Worm (Caenorhabditis elegans) whole organism, L1 larva: ENCODE results near the gene pmp-3.

Source experiments
- C16A3.4 ChIP-seq: fragments of 150-350 bp; optimal IDR thresholded peaks from 2 replicates; lab custom pipeline; 2014; ENCODE audit warnings: missing biosample characterization, missing genetic modification characterization
- F16B12.6 ChIP-seq: fragments of 150-350 bp; optimal IDR thresholded peaks from 2 replicates; lab custom pipeline; 2014; ENCODE audit warnings: missing biosample characterization, missing genetic modification characterization
- Y116A8C.19 ChIP-seq: sonication (generic microtip); optimal IDR thresholded peaks from 2 replicates; lab custom pipeline; 2016; ENCODE audit warnings: missing compliant biosample characterization, missing genetic modification characterization, borderline replicate concordance
- aha-1 ChIP-seq: fragments of 150-350 bp; optimal IDR thresholded peaks from 2 replicates; lab custom pipeline; 2014; ENCODE audit warnings: missing biosample characterization, missing genetic modification characterization
- ama-1 ChIP-seq: fragments of 150-350 bp; optimal IDR thresholded peaks from 2 replicates; lab custom pipeline; 2014
- blmp-1 ChIP-seq: fragments of 150-350 bp; optimal IDR thresholded peaks from 2 replicates; lab custom pipeline; 2014; ENCODE audit warnings: missing biosample characterization, missing genetic modification characterization
- ceh-90 ChIP-seq: sonication (generic microtip); optimal IDR thresholded peaks from 2 replicates; lab custom pipeline; 2016; ENCODE audit warnings: missing genetic modification characterization, missing compliant biosample characterization
- ces-1 ChIP-seq: fragments of 150-350 bp; optimal IDR thresholded peaks from 2 replicates; lab custom pipeline; 2014; ENCODE audit warnings: missing biosample characterization, missing genetic modification reagents, missing genetic modification characterization
- dpl-1 ChIP-seq, 3 experiments: fragments of 150-350 bp in 2 of 3; sonication (generic microtip) in 1 of 3; optimal IDR thresholded peaks; 2 replicates each; lab custom pipeline; 2014 to 2017; ENCODE audit warnings: missing biosample characterization in 3 of 3, missing genetic modification characterization in 3 of 3, missing genetic modification reagents in 3 of 3
- efl-1 ChIP-seq, 4 experiments: fragments of 150-350 bp; optimal IDR thresholded peaks in 3 of 4; peaks in 1 of 4; 1 replicate in 1 of 4; 2 replicates in 3 of 4; lab custom pipeline; 2014; ENCODE audit warnings: missing biosample characterization in 2 of 4, missing genetic modification characterization in 2 of 4, missing genetic modification reagents in 2 of 4
- elt-2 ChIP-seq: sonication (generic microtip); optimal IDR thresholded peaks from 2 replicates; lab custom pipeline; 2016; ENCODE audit warnings: missing genetic modification characterization, mild to moderate bottlenecking, inconsistent platforms, missing compliant biosample characterization, missing genetic modification reagents
- fkh-8 ChIP-seq: sonication (generic microtip); optimal IDR thresholded peaks from 2 replicates; lab custom pipeline; 2016; ENCODE audit warnings: mild to moderate bottlenecking, missing genetic modification characterization, missing compliant biosample characterization
- fos-1 ChIP-seq: fragments of 150-350 bp; optimal IDR thresholded peaks from 2 replicates; lab custom pipeline; 2014; ENCODE audit warnings: missing biosample characterization, missing genetic modification characterization
- hlh-17 ChIP-seq: fragments of 200-800 bp; sonication (Bioruptor generic); optimal IDR thresholded peaks from 2 replicates; lab custom pipeline; 2018; ENCODE audit warnings: missing genetic modification characterization, mild to moderate bottlenecking, missing compliant biosample characterization, moderate library complexity, borderline replicate concordance
- hlh-4 ChIP-seq: sonication (generic microtip); optimal IDR thresholded peaks from 2 replicates; lab custom pipeline; 2016; ENCODE audit warnings: mild to moderate bottlenecking, missing genetic modification characterization, missing compliant biosample characterization
- lin-14 ChIP-seq: fragments of 200-800 bp; sonication (Bioruptor generic); optimal IDR thresholded peaks from 2 replicates; lab custom pipeline; 2018; ENCODE audit warnings: mild to moderate bottlenecking, missing genetic modification characterization, moderate library complexity, missing compliant biosample characterization
- lin-35 ChIP-seq, 2 experiments: fragments of 150-350 bp; optimal IDR thresholded peaks; 2 replicates each; lab custom pipeline; 2014; ENCODE audit warnings: missing biosample characterization in 2 of 2, missing genetic modification characterization in 2 of 2, missing genetic modification reagents in 2 of 2
- lir-3 ChIP-seq: sonication (generic microtip); optimal IDR thresholded peaks from 2 replicates; lab custom pipeline; 2016; ENCODE audit warnings: mild to moderate bottlenecking, missing genetic modification characterization, moderate library complexity, missing compliant biosample characterization; ENCODE audit not compliant: poor library complexity
- lsy-2 ChIP-seq, 2 experiments: fragments of 150-350 bp; optimal IDR thresholded peaks; 2 replicates each; lab custom pipeline; 2014; ENCODE audit warnings: missing biosample characterization in 2 of 2, missing genetic modification characterization in 2 of 2
- mef-2 ChIP-seq: fragments of 150-350 bp; optimal IDR thresholded peaks from 2 replicates; lab custom pipeline; 2014; ENCODE audit warnings: missing biosample characterization, missing genetic modification characterization
- mep-1 ChIP-seq: fragments of 150-350 bp; optimal IDR thresholded peaks from 2 replicates; lab custom pipeline; 2014; ENCODE audit warnings: missing biosample characterization, missing genetic modification characterization
- nhr-11 ChIP-seq: fragments of 150-350 bp; optimal IDR thresholded peaks from 2 replicates; lab custom pipeline; 2014; ENCODE audit warnings: missing biosample characterization, missing genetic modification characterization
- nhr-12 ChIP-seq: sonication (generic microtip); optimal IDR thresholded peaks from 2 replicates; lab custom pipeline; 2017; ENCODE audit warnings: missing biosample characterization, missing genetic modification characterization
- nhr-28 ChIP-seq: fragments of 150-350 bp; optimal IDR thresholded peaks from 2 replicates; lab custom pipeline; 2014; ENCODE audit warnings: missing biosample characterization, missing genetic modification characterization
- nhr-47 ChIP-seq: sonication (generic microtip); optimal IDR thresholded peaks from 2 replicates; lab custom pipeline; 2016; ENCODE audit warnings: mild to moderate bottlenecking, missing genetic modification characterization, moderate library complexity, missing compliant biosample characterization
- nhr-84 ChIP-seq: sonication (generic microtip); optimal IDR thresholded peaks from 2 replicates; lab custom pipeline; 2017; ENCODE audit warnings: missing biosample characterization, missing genetic modification characterization
- nhr-85 ChIP-seq: sonication (generic microtip); peaks from one replicate; lab custom pipeline; 2016; ENCODE audit warnings: missing genetic modification characterization, inconsistent platforms, missing compliant biosample characterization
- pax-3 ChIP-seq: fragments of 200-800 bp; sonication (Bioruptor generic); optimal IDR thresholded peaks from 2 replicates; lab custom pipeline; 2018; ENCODE audit warnings: mild to moderate bottlenecking, missing genetic modification characterization, moderate library complexity, missing compliant biosample characterization
- pqm-1 ChIP-seq: sonication (generic microtip); optimal IDR thresholded peaks from 3 replicates; lab custom pipeline; 2017; ENCODE audit warnings: missing biosample characterization, missing genetic modification characterization
- rnt-1 ChIP-seq: sonication (generic microtip); optimal IDR thresholded peaks from 2 replicates; lab custom pipeline; 2016; ENCODE audit warnings: mild to moderate bottlenecking, missing genetic modification characterization, moderate library complexity, missing compliant biosample characterization
- skn-1 ChIP-seq: fragments of 150-350 bp; optimal IDR thresholded peaks from 2 replicates; lab custom pipeline; 2014; ENCODE audit warnings: missing biosample characterization, missing genetic modification characterization
- snu-23 ChIP-seq: sonication (generic microtip); optimal IDR thresholded peaks from 2 replicates; lab custom pipeline; 2016; ENCODE audit warnings: missing genetic modification characterization, missing compliant biosample characterization
- sptf-1 ChIP-seq: fragments of 150-350 bp; optimal IDR thresholded peaks from 2 replicates; lab custom pipeline; 2014; ENCODE audit warnings: missing biosample characterization, missing genetic modification characterization
- sup-37 ChIP-seq: fragments of 200-800 bp; sonication (Bioruptor generic); optimal IDR thresholded peaks from 2 replicates; lab custom pipeline; 2018; ENCODE audit warnings: mild to moderate bottlenecking, missing genetic modification characterization, missing compliant biosample characterization
- unc-130 ChIP-seq: fragments of 150-350 bp; optimal IDR thresholded peaks from 2 replicates; lab custom pipeline; 2017; ENCODE audit warnings: missing biosample characterization, missing genetic modification characterization, inconsistent platforms
- unc-30 ChIP-seq: sonication (generic microtip); optimal IDR thresholded peaks from 2 replicates; lab custom pipeline; 2017; ENCODE audit warnings: missing biosample characterization, missing genetic modification characterization
- unc-86 ChIP-seq: sonication (generic microtip); optimal IDR thresholded peaks from 2 replicates; lab custom pipeline; 2016; ENCODE audit warnings: missing genetic modification characterization, missing compliant biosample characterization
- vab-15 ChIP-seq: sonication (generic microtip); optimal IDR thresholded peaks from 2 replicates; lab custom pipeline; 2017; ENCODE audit warnings: missing genotype, mild to moderate bottlenecking, missing genetic modification characterization, missing compliant biosample characterization
- xbp-1 ChIP-seq: sonication (generic microtip); optimal IDR thresholded peaks from 2 replicates; lab custom pipeline; 2016; ENCODE audit warnings: missing genetic modification characterization, missing compliant biosample characterization
- zag-1 ChIP-seq: fragments of 150-350 bp; optimal IDR thresholded peaks from 2 replicates; lab custom pipeline; 2014; ENCODE audit warnings: missing biosample characterization, missing genetic modification characterization

Gene pmp-3

ce11 chrV:14597005-14597680 lies 49.4 kb upstream of the pmp-3 start, which contains the start of gene pes-9:
Gene pes-9, minus strand, starts transcription at chrV:14597034.
- TF ChIP-seq unc-30 (tag; lab: Kevin White, UChicago) (no peak), elt-2 (peak; percentile 42), hlh-4 (tag; lab: Kevin White, UChicago) (no peak), nhr-12 (tag; lab: Kevin White, UChicago) (no peak), pax-3 (tag; lab: Kevin White, UChicago) (no peak), lin-35 (GFP tag; optimal IDR thresholded peaks at IDR 0.05; lab: Kevin White, UChicago) (peak in 1 of 2 experiments; percentile 4), efl-1 (optimal IDR thresholded peaks at IDR 0.05; lab: Kevin White, UChicago) (no peak), efl-1 (GFP tag; optimal IDR thresholded peaks at IDR 0.05 in 1 of 2; lab: Kevin White, UChicago) (peak in 1 of 2 experiments; percentile 9)
- TF ChIP-seq, all 84 proteins: peak for 3

- peak; percentile 27 for TF ChIP-seq mep-1 (tag; lab: Kevin White, UChicago)
- TF ChIP-seq blmp-1 = peak; percentile 1
- no peak for TF ChIP-seq fkh-8
- peak; percentile 31 for TF ChIP-seq rnt-1 (tag; lab: Kevin White, UChicago)
- peak; percentile 81 for TF ChIP-seq lin-14 (GFP tag; lab: Kevin White, UChicago)
- TF ChIP-seq elt-2 = no peak
- TF ChIP-seq efl-1 (optimal IDR thresholded peaks at IDR 0.05; lab: Kevin White, UChicago) = peak; percentile 16 to 35
- TF ChIP-seq efl-1 (GFP tag; optimal IDR thresholded peaks at IDR 0.05 in 1 of 2; lab: Kevin White, UChicago) = peak; percentile 36 to 51
- TF ChIP-seq lsy-2 (tag; optimal IDR thresholded peaks at IDR 0.05; lab: Kevin White, UChicago) = peak in 1 of 2 experiments; percentile 57
- TF ChIP-seq xbp-1 (tag; lab: Kevin White, UChicago) = no peak
- no peak for TF ChIP-seq unc-86 (tag; lab: Kevin White, UChicago)
- peak; percentile 19 to 45 for TF ChIP-seq lin-35 (GFP tag; optimal IDR thresholded peaks at IDR 0.05; lab: Kevin White, UChicago)
- TF ChIP-seq dpl-1 (GFP tag; optimal IDR thresholded peaks at IDR 0.05; lab: Kevin White, UChicago) = peak in 1 of 3 experiments; percentile 52
- no peak for TF ChIP-seq ceh-90
- no peak for TF ChIP-seq hlh-4 (tag; lab: Kevin White, UChicago)
- TF ChIP-seq pqm-1 (tag; lab: Kevin White, UChicago) = no peak
- TF ChIP-seq C16A3.4 = peak; percentile 3
These were observed 48.8 kb upstream of the pmp-3 start, which contains the start of gene R11H6.2 for ce11 chrV:14597681-14598184. Gene R11H6.2, plus strand, starts transcription at chrV:14598006.

DNA sequence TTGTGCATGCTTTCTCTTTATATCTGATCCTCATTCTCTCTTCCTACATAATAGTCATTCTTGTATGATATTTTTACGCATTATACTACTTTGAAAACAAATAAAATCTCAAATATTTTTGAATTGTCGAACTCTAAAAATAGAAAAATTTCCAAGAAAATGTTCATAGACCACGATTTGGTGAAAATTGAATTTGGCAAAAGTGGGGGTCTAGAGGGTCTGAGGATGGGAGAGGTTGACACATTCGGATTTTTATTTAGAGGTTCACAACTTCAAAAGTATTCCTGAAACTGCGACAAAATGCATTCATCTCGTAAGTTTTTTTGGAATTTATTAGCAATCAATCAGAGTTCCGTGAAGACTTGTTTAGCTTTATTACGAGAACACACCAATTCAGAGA lies 46.6 kb upstream of the pmp-3 start, which contains the start of gene glb-22:
glb-22 (plus strand) TSS at position 301 of the 400 bp plus-strand sequence.
- TF ChIP-seq mef-2 (tag; lab: Kevin White, UChicago) (no peak), nhr-11 (no peak), nhr-85 (tag; lab: Kevin White, UChicago) (no peak), snu-23 (no peak), fos-1 (tag; lab: Kevin White, UChicago) (no peak), ama-1 (no peak), lir-3 (tag; lab: Kevin White, UChicago) (no peak), hlh-17 (GFP tag; lab: Kevin White, UChicago) (no peak), vab-15 (no peak), nhr-12 (tag; lab: Kevin White, UChicago) (no peak), skn-1 (tag; lab: Kevin White, UChicago) (no peak)

DNA sequence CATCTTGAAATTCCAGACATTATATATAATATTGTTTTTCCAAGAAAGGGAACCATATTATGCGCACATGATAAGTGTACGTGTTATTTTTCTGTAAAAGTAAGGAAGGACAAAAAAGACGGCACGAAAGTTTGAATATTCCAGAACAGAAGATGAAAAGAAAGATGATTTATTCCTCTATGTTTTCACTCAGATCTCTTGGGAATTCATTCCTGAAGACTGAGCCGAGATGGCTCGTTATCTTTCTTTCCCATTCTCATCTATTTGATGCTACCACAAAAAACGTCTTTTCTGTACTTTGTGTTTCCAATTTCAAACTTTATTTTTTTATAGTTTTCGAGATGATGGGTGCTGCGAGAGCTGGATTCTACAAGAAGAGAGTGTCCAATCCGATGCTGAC lies 42.8 kb upstream of the pmp-3 start:
- TF ChIP-seq elt-2 (no peak), lin-14 (GFP tag; lab: Kevin White, UChicago) (peak; percentile 38), nhr-28 (no peak), zag-1 (tag; lab: Kevin White, UChicago) (no peak), aha-1 (tag; lab: Kevin White, UChicago) (no peak), xbp-1 (tag; lab: Kevin White, UChicago) (no peak), unc-86 (tag; lab: Kevin White, UChicago) (no peak)

ce11 chrV:14609643-14610042 lies 36.9 kb upstream of the pmp-3 start, which contains the start of gene R11H6.4:
Gene R11H6.4, plus strand, starts transcription at chrV:14609943.
- TF ChIP-seq lsy-2 (tag; optimal IDR thresholded peaks at IDR 0.05; lab: Kevin White, UChicago) = no peak
- no peak for TF ChIP-seq ces-1 (GFP tag; lab: Kevin White, UChicago)
- TF ChIP-seq nhr-11 = no peak
- TF ChIP-seq sup-37 (GFP tag; lab: Kevin White, UChicago) = no peak
- TF ChIP-seq unc-130 (tag; lab: Kevin White, UChicago) = no peak
- TF ChIP-seq unc-86 (tag; lab: Kevin White, UChicago) = no peak
- no peak for TF ChIP-seq nhr-84 (tag; lab: Kevin White, UChicago)
- TF ChIP-seq nhr-47 = no peak
- no peak for TF ChIP-seq Y116A8C.19 (tag; lab: Kevin White, UChicago)
- no peak for TF ChIP-seq dpl-1 (GFP tag; optimal IDR thresholded peaks at IDR 0.05; lab: Kevin White, UChicago)
- TF ChIP-seq xbp-1 (tag; lab: Kevin White, UChicago) = no peak
- no peak for TF ChIP-seq F16B12.6 (tag; lab: Kevin White, UChicago)
- TF ChIP-seq hlh-17 (GFP tag; lab: Kevin White, UChicago) = no peak
- TF ChIP-seq sptf-1 (tag; lab: Kevin White, UChicago) = no peak
- TF ChIP-seq elt-2 = no peak
- TF ChIP-seq, all 84 proteins: peak for 0
